3 worm cellular contexts compared by ENCODE assay signal in the genomic region with DNA sequence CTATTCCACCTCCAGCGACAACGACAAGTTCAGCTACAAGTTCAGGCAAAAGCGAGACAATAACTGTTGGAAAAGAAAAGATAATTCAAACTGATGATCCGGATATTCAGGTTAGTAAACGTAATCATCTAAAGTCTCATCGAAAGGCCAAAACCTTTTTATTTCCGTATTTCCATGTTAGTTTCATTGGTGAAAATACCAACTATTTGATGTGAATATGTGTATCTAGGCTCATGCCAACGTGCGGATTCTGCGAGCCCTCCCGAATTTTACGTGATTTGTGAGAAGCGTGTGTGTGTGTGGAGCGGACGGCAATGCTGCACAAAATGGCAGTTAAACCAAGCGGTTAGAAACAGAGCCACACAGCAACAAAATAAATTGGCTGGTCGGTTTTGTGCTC.
A peak's percentile ranks its signal among the peaks of the same experiment; 100 is the strongest.
TF ChIP-seq lines count a peak whose summit lies in the region.

No protein-coding gene starts in this region.

TF ChIP-seq in whole organism, L2 larva, 48 proteins besides CTCF, POLR2A, EP300 and RAD21:
- TF ChIP-seq unc-55 (GFP tag; optimal IDR thresholded peaks at IDR 0.05; lab: Kevin White, UChicago) (no peak), nhr-77 (tag; optimal IDR thresholded peaks at IDR 0.05; lab: Kevin White, UChicago) (no peak), sma-3 (GFP tag; optimal IDR thresholded peaks at IDR 0.05; lab: Kevin White, UChicago) (no peak), ztf-11 (tag; optimal IDR thresholded peaks at IDR 0.05; lab: Kevin White, UChicago) (no peak), mab-5 (tag; optimal IDR thresholded peaks at IDR 0.05; lab: Kevin White, UChicago) (no peak), ama-1 (optimal IDR thresholded peaks at IDR 0.05; lab: Kevin White, UChicago) (no peak), C34F6.9 (tag; optimal IDR thresholded peaks at IDR 0.05; lab: Kevin White, UChicago) (no peak), ceh-82 (tag; optimal IDR thresholded peaks at IDR 0.05; lab: Kevin White, UChicago) (no peak), nhr-129 (tag; optimal IDR thresholded peaks at IDR 0.05; lab: Kevin White, UChicago) (peak; percentile 27)

TF ChIP-seq in whole organism, L3 larva, 47 proteins besides CTCF, POLR2A, EP300 and RAD21:
- no peak for TF ChIP-seq mdl-1 (tag; optimal IDR thresholded peaks at IDR 0.05; lab: Kevin White, UChicago)
- no peak for TF ChIP-seq nhr-237 (tag; optimal IDR thresholded peaks at IDR 0.05; lab: Kevin White, UChicago)
- peak; percentile 13 for TF ChIP-seq pha-4 (tag; optimal IDR thresholded peaks at IDR 0.05; lab: Kevin White, UChicago)
- TF ChIP-seq elt-1 (tag; optimal IDR thresholded peaks at IDR 0.05; lab: Kevin White, UChicago): no peak
- TF ChIP-seq nhr-23 (tag; optimal IDR thresholded peaks at IDR 0.05; lab: Kevin White, UChicago): no peak
- no peak for TF ChIP-seq lsy-12 (tag; optimal IDR thresholded peaks at IDR 0.05; lab: Kevin White, UChicago)
- TF ChIP-seq ceh-16 (tag; optimal IDR thresholded peaks at IDR 0.05; lab: Kevin White, UChicago): no peak
- peak; percentile 21 for TF ChIP-seq ama-1 (optimal IDR thresholded peaks at IDR 0.05; lab: Kevin White, UChicago)
- no peak for TF ChIP-seq zag-1 (tag; optimal IDR thresholded peaks at IDR 0.05; lab: Kevin White, UChicago)
- no peak for TF ChIP-seq tbx-2 (tag; optimal IDR thresholded peaks at IDR 0.05; lab: Kevin White, UChicago)
- no peak for TF ChIP-seq nhr-76 (tag; optimal IDR thresholded peaks at IDR 0.05; lab: Kevin White, UChicago)
- no peak for TF ChIP-seq nhr-28 (tag; optimal IDR thresholded peaks at IDR 0.05; lab: Kevin White, UChicago)
- TF ChIP-seq nhr-11 (tag; optimal IDR thresholded peaks at IDR 0.05; lab: Kevin White, UChicago): no peak
TF ChIP-seq in whole organism, L3 larva: peak in this region for 2.

TF ChIP-seq in whole organism, L4 larva, 104 proteins besides CTCF, POLR2A, EP300 and RAD21:
- TF ChIP-seq zfp-3 (GFP tag; conservative IDR thresholded peaks at IDR 0.05; lab: Robert Waterston, UW): 0 out of 2 replicates have a peak, but pooled peaks have one; percentile 25
- TF ChIP-seq F26F4.8 (GFP tag; conservative IDR thresholded peaks at IDR 0.05; lab: Robert Waterston, UW): 0 out of 2 replicates have a peak, but pooled peaks have one; percentile 31
- no peak for TF ChIP-seq lin-38 (GFP tag; IDR thresholded peaks at IDR 0.05; lab: Robert Waterston, UW)
- TF ChIP-seq ceh-44 (GFP tag; IDR thresholded peaks at IDR 0.05; lab: Robert Waterston, UW): no peak
- peak; percentile 46 for TF ChIP-seq ama-1 (optimal IDR thresholded peaks at IDR 0.05; lab: Kevin White, UChicago)
- 0 out of 2 replicates have a peak, but pooled peaks have one; percentile 6 for TF ChIP-seq Y75B8A.6 (GFP tag; IDR thresholded peaks at IDR 0.05; lab: Robert Waterston, UW)
- peak in 1 of 2 experiments; percentile 23 for TF ChIP-seq hif-1 (tag; optimal IDR thresholded peaks at IDR 0.05; lab: Kevin White, UChicago)
- TF ChIP-seq aha-1 (tag; lab: Kevin White, UChicago): peak; percentile 97
TF ChIP-seq in whole organism, L4 larva: peak in this region for 6.

Comparison
In these comparisons a context has a peak if more than half of its experiments do, and no peak if none do; other contexts are left out.
1. Of the 23 proteins assayed by ChIP-seq in both whole organism, L4 larva and whole organism, L2 larva: peak only in whole organism, L4 larva: ama-1; only in whole organism, L2 larva: none; in both: none; in neither: 22.